Fruit fly (Drosophila melanogaster): ENCODE results near the gene CG43219.

The CG43219 gene

dm6 chr3L:21175531-21176271, 44.5 kb upstream of the CG43219 start (continued):
- no peak for TF ChIP-seq B-H1 (GFP tag; IDR thresholded peaks at IDR 0.05)
- TF ChIP-seq gro (GFP tag; optimal IDR thresholded peaks at IDR 0.05), result no peak

DNA sequence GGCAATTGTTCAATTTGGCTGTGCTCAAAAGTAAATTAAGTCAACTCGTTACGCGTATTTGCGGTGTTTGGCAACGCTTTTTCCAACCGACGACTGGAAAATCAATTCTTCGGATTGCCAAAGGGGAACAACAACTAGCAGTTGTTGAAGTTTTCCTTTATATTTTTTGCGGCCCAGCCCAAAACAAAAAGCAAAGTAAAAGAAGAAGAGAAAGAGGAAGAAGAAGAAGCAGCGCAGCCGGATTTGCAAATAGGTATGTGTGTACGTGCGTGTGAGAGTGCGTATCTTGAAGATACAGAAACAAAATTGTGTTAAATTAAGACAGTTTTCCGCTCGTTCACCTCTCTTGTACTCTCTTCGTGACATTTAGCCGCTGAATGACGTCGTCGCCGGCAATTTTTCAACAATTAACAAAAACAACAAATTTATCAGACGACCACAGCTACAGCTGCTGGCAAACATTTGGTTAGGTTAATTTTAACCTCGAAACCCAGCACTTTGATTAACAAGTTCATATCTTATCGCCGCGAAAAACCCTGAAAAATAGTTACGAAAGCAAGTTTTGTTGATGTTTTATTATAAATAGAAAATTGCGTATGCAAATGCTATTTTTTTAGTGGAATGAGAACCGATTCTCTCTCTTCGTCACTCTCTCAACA, 43.8 kb upstream of the CG43219 start:
- TF ChIP-seq CG17385 (GFP tag; optimal IDR thresholded peaks at IDR 0.05) (peak; percentile 98), CG34224 (GFP tag; IDR thresholded peaks at IDR 0.05; ENCODE audit: partially characterized antibody) (0 out of 3 replicates have a peak, but pooled peaks have one; percentile 46), hbn (GFP tag; IDR thresholded peaks at IDR 0.05; ENCODE audit: partially characterized antibody) (0 out of 2 replicates have a peak, but pooled peaks have one; percentile 15), chn (GFP tag; optimal IDR thresholded peaks at IDR 0.05) (no peak), CG15479 (GFP tag; optimal IDR thresholded peaks at IDR 0.05) (no peak), Trl (optimal IDR thresholded peaks at IDR 0.05) (peak in 1 of 2 experiments; percentile 52), Trl (GFP tag; optimal IDR thresholded peaks at IDR 0.05) (no peak), CG17612 (GFP tag; IDR thresholded peaks at IDR 0.05) (no peak), CG34376 (GFP tag; optimal IDR thresholded peaks at IDR 0.05) (peak; percentile 21), CG13424 (tag; optimal IDR thresholded peaks at IDR 0.05) (no peak), ftz-f1 (GFP tag; optimal IDR thresholded peaks at IDR 0.05) (peak; percentile 24), CG34422 (GFP tag; IDR thresholded peaks at IDR 0.05) (peak; percentile 13; the same call in 1 of the 3 replicates), mirr (GFP tag; optimal IDR thresholded peaks at IDR 0.05) (peak; percentile 21), CG17186 (GFP tag; optimal IDR thresholded peaks at IDR 0.05) (no peak), cg (GFP tag; optimal IDR thresholded peaks at IDR 0.05) (peak; percentile 48), bigmax (GFP tag; optimal IDR thresholded peaks at IDR 0.05) (peak; percentile 82), sug (tag; optimal IDR thresholded peaks at IDR 0.05) (peak; percentile 45), Bteb2 (GFP tag; optimal IDR thresholded peaks at IDR 0.05) (no peak), chm (GFP tag; IDR thresholded peaks at IDR 0.05) (peak; percentile 52; the same call in 1 of the 2 replicates), kni (GFP tag; optimal IDR thresholded peaks at IDR 0.05) (no peak), chinmo (GFP tag; IDR thresholded peaks at IDR 0.05; ENCODE audit: partially characterized antibody) (0 out of 4 replicates have a peak, but pooled peaks have one; percentile 48), exex (tag; optimal IDR thresholded peaks at IDR 0.05) (peak; percentile 49)

- TF ChIP-seq CG12769 (tag; optimal IDR thresholded peaks at IDR 0.05), result no peak
- no peak for TF ChIP-seq sc (optimal IDR thresholded peaks at IDR 0.05)
- TF ChIP-seq sc (GFP tag; optimal IDR thresholded peaks at IDR 0.05), result no peak
- peak; percentile 80 for TF ChIP-seq CG18599 (GFP tag; optimal IDR thresholded peaks at IDR 0.05)
- peak; percentile 71 for TF ChIP-seq D19B (GFP tag; optimal IDR thresholded peaks at IDR 0.05)
- TF ChIP-seq Atf6 (GFP tag; IDR thresholded peaks at IDR 0.05), result peak; percentile 86
- TF ChIP-seq CG11695 (GFP tag; IDR thresholded peaks at IDR 0.05), result peak; percentile 79; the same call in 2 of the 3 replicates
- no peak for TF ChIP-seq run (tag; optimal IDR thresholded peaks at IDR 0.05)
- TF ChIP-seq ttk (GFP tag; IDR thresholded peaks at IDR 0.05), result peak; percentile 49; the same call in 1 of the 2 replicates
- peak; percentile 53; the same call in 1 of the 2 replicates for TF ChIP-seq HLH3B (GFP tag; IDR thresholded peaks at IDR 0.05)
- TF ChIP-seq lab (GFP tag; optimal IDR thresholded peaks at IDR 0.05), result peak; percentile 86
- TF ChIP-seq CG32532 (GFP tag; IDR thresholded peaks at IDR 0.05), result peak; percentile 93
- no peak for TF ChIP-seq CG17829 (tag; optimal IDR thresholded peaks at IDR 0.05)
- no peak for TF ChIP-seq CG9609 (GFP tag; optimal IDR thresholded peaks at IDR 0.05)
- no peak for TF ChIP-seq mld (GFP tag; IDR thresholded peaks at IDR 0.05; ENCODE audit: partially characterized antibody)
- no peak for TF ChIP-seq ERR (GFP tag; optimal IDR thresholded peaks at IDR 0.05)
- TF ChIP-seq amos (GFP tag; IDR thresholded peaks at IDR 0.05; ENCODE audit: partially characterized antibody), result no peak
- TF ChIP-seq CG11085 (GFP tag; IDR thresholded peaks at IDR 0.05), result peak; percentile 50; the same call in 1 of the 2 replicates
- TF ChIP-seq CG11504 (tag; optimal IDR thresholded peaks at IDR 0.05), result no peak
- no peak for TF ChIP-seq CG7963 (GFP tag; IDR thresholded peaks at IDR 0.05; ENCODE audit: partially characterized antibody)
- TF ChIP-seq eyg (GFP tag; optimal IDR thresholded peaks at IDR 0.05), result peak; percentile 27
Observed at dm6 chr3L:21176935-21177581, 43.1 kb upstream of the CG43219 start.

Measured in whole organism, embryonic.